Fruit fly (Drosophila melanogaster) whole organism, embryonic: ENCODE measurements around the gene CG14515.

Experiments
- CG10654 ChIP-seq: fragments of 200-800 bp; sonication (Bioruptor generic); optimal IDR thresholded peaks from 2 replicates; lab custom pipeline; 2016; ENCODE audit warnings: missing biosample characterization, missing genetic modification characterization
- CG11696 ChIP-seq: fragments of 200-800 bp; sonication (Bioruptor generic); IDR thresholded peaks from 2 replicates; pipeline ENCODE4 v1.3.6; 2022; ENCODE audit warnings: missing biosample characterization, missing genetic modification characterization
- CG13287 ChIP-seq: fragments of 200-800 bp; sonication (Bioruptor generic); IDR thresholded peaks from 2 replicates; pipeline ENCODE4 v1.3.6; 2022; ENCODE audit warnings: missing biosample characterization, missing genetic modification characterization; ENCODE audit not compliant: partially characterized antibody
- CG13624 ChIP-seq: fragments of 200-800 bp; sonication (Bioruptor generic); optimal IDR thresholded peaks from 2 replicates; lab custom pipeline; 2016; ENCODE audit warnings: missing biosample characterization, missing genetic modification characterization
- CG13775 ChIP-seq: fragments of 200-800 bp; sonication (Bioruptor generic); optimal IDR thresholded peaks from 3 replicates; lab custom pipeline; 2017; ENCODE audit warnings: missing biosample characterization, mild to moderate bottlenecking, missing genetic modification characterization
- CG15514 ChIP-seq: fragments of 200-800 bp; sonication (Bioruptor generic); optimal IDR thresholded peaks from 3 replicates; lab custom pipeline; 2017; ENCODE audit warnings: missing biosample characterization, missing genetic modification characterization, mild to moderate bottlenecking, moderate library complexity, missing genetic modification reagents
- CG16863 ChIP-seq: fragments of 200-800 bp; sonication (Bioruptor generic); optimal IDR thresholded peaks from 3 replicates; lab custom pipeline; 2016; ENCODE audit warnings: missing biosample characterization, missing genetic modification characterization
- CG1792 ChIP-seq: fragments of 200-800 bp; sonication (Bioruptor generic); optimal IDR thresholded peaks from 2 replicates; lab custom pipeline; 2016; ENCODE audit warnings: missing biosample characterization, missing genetic modification characterization
- CG18619 ChIP-seq: fragments of 200-800 bp; sonication (Bioruptor generic); optimal IDR thresholded peaks from 3 replicates; lab custom pipeline; 2017; ENCODE audit warnings: missing biosample characterization, mild to moderate bottlenecking, missing genetic modification characterization
- CG2116 ChIP-seq: fragments of 200-800 bp; sonication (Bioruptor generic); optimal IDR thresholded peaks from 3 replicates; lab custom pipeline; 2018; ENCODE audit warnings: missing biosample characterization, mild to moderate bottlenecking, missing genetic modification characterization
- CG2129 ChIP-seq: fragments of 200-800 bp; sonication (Bioruptor generic); IDR thresholded peaks from 2 replicates; pipeline ENCODE4 v1.3.6; 2022; ENCODE audit warnings: missing biosample characterization, missing genetic modification characterization; ENCODE audit not compliant: partially characterized antibody
- CG2202 ChIP-seq: fragments of 200-800 bp; sonication (Bioruptor generic); optimal IDR thresholded peaks from 2 replicates; lab custom pipeline; 2018; ENCODE audit warnings: missing biosample characterization, mild to moderate bottlenecking, missing genetic modification characterization
- CG2678 ChIP-seq: fragments of 200-800 bp; sonication (Bioruptor generic); optimal IDR thresholded peaks from 3 replicates; lab custom pipeline; 2019; ENCODE audit warnings: missing biosample characterization, mild to moderate bottlenecking, missing genetic modification characterization, moderate library complexity
- CG31365 ChIP-seq: fragments of 200-800 bp; sonication (Bioruptor generic); optimal IDR thresholded peaks from 2 replicates; lab custom pipeline; 2018; ENCODE audit warnings: missing biosample characterization, mild to moderate bottlenecking, missing genetic modification characterization
- CG33213 ChIP-seq: fragments of 200-800 bp; sonication (Bioruptor generic); optimal IDR thresholded peaks from 3 replicates; lab custom pipeline; 2016; ENCODE audit warnings: missing biosample characterization, missing genetic modification characterization
- CG3726 ChIP-seq: fragments of 200-800 bp; sonication (Bioruptor generic); IDR thresholded peaks from 3 replicates; pipeline ENCODE4, ENCODE4 v1.3.6; 2022; ENCODE audit warnings: missing biosample characterization, missing genetic modification characterization
- CG4360 ChIP-seq: fragments of 200-800 bp; sonication (Bioruptor generic); IDR thresholded peaks from 2 replicates; pipeline ENCODE4 v1.3.6; 2022; ENCODE audit warnings: missing biosample characterization, missing genetic modification characterization
- CG7357 ChIP-seq: fragments of 200-800 bp; sonication (Bioruptor generic); IDR thresholded peaks from 3 replicates; pipeline ENCODE4 v1.3.6; 2022; ENCODE audit warnings: missing biosample characterization, missing genetic modification characterization
- CG8089 ChIP-seq: fragments of 200-800 bp; sonication (Bioruptor generic); optimal IDR thresholded peaks from 3 replicates; lab custom pipeline; 2016; ENCODE audit warnings: missing biosample characterization, missing genetic modification characterization
- CoRest ChIP-seq: fragments of 200-800 bp; sonication (Bioruptor generic); optimal IDR thresholded peaks from 3 replicates; lab custom pipeline; 2018; ENCODE audit warnings: missing biosample characterization, mild to moderate bottlenecking, missing genetic modification characterization, moderate library complexity
- Dad ChIP-seq: fragments of 200-800 bp; sonication (Bioruptor generic); optimal IDR thresholded peaks from 3 replicates; lab custom pipeline; 2016; ENCODE audit warnings: missing biosample characterization, missing genetic modification characterization
- Dip2 ChIP-seq: fragments of 200-800 bp; sonication (Bioruptor generic); IDR thresholded peaks from 2 replicates; pipeline ENCODE4 v1.3.6; 2022; ENCODE audit warnings: missing biosample characterization, missing genetic modification characterization
- Dip3 ChIP-seq: fragments of 200-800 bp; sonication (Bioruptor generic); optimal IDR thresholded peaks from 3 replicates; lab custom pipeline; 2016; ENCODE audit warnings: missing biosample characterization, missing genetic modification characterization
- Fer2 ChIP-seq: fragments of 200-800 bp; sonication (Bioruptor generic); optimal IDR thresholded peaks from 2 replicates; lab custom pipeline; 2018; ENCODE audit warnings: missing biosample characterization, mild to moderate bottlenecking, missing genetic modification characterization, moderate library complexity
- HHEX ChIP-seq: fragments of 200-800 bp; sonication (Bioruptor generic); optimal IDR thresholded peaks from 3 replicates; lab custom pipeline; 2017; ENCODE audit warnings: missing biosample characterization, mild to moderate bottlenecking, missing genetic modification characterization, missing genetic modification reagents
- HLHmδ ChIP-seq: fragments of 200-800 bp; sonication (Bioruptor generic); optimal IDR thresholded peaks from 2 replicates; lab custom pipeline; 2018; ENCODE audit warnings: missing biosample characterization, mild to moderate bottlenecking, missing genetic modification characterization, moderate library complexity
- HmgZ ChIP-seq: fragments of 200-800 bp; sonication (Bioruptor generic); optimal IDR thresholded peaks from 2 replicates; lab custom pipeline; 2018; ENCODE audit warnings: missing biosample characterization, mild to moderate bottlenecking, missing genetic modification characterization
- Hmx ChIP-seq: fragments of 200-800 bp; sonication (Bioruptor generic); optimal IDR thresholded peaks from 2 replicates; lab custom pipeline; 2016; ENCODE audit warnings: missing biosample characterization, missing genetic modification characterization
- Hr51 ChIP-seq, 2 experiments: fragments of 200-800 bp; sonication (Bioruptor generic); optimal IDR thresholded peaks; 2 replicates in 1 of 2; 3 replicates in 1 of 2; lab custom pipeline; 2016 to 2018; ENCODE audit warnings: missing biosample characterization in 2 of 2, missing genetic modification characterization in 2 of 2, mild to moderate bottlenecking in 1 of 2, moderate library complexity in 1 of 2
- Lim3 ChIP-seq: fragments of 200-800 bp; sonication (Bioruptor generic); IDR thresholded peaks from 2 replicates; pipeline ENCODE4 v1.3.6; 2022; ENCODE audit warnings: missing biosample characterization, missing genetic modification characterization
- MESR4 ChIP-seq: fragments of 200-800 bp; sonication (Bioruptor generic); optimal IDR thresholded peaks from 2 replicates; lab custom pipeline; 2018; ENCODE audit warnings: missing biosample characterization, mild to moderate bottlenecking, missing genetic modification characterization, moderate library complexity
- Opbp ChIP-seq: fragments of 200-800 bp; sonication (Bioruptor generic); IDR thresholded peaks from 3 replicates; pipeline ENCODE4 v1.3.6; 2022; ENCODE audit warnings: missing biosample characterization, missing genetic modification characterization; ENCODE audit not compliant: partially characterized antibody
- Poxn ChIP-seq: fragments of 200-800 bp; sonication (Bioruptor generic); IDR thresholded peaks from 2 replicates; pipeline ENCODE4 v1.3.6; 2022; ENCODE audit warnings: missing biosample characterization, missing genetic modification characterization
- Ravus ChIP-seq: fragments of 200-800 bp; sonication (Bioruptor generic); IDR thresholded peaks from 2 replicates; pipeline ENCODE4 v1.3.6; 2022; ENCODE audit warnings: missing biosample characterization, missing genetic modification characterization
- Rfx ChIP-seq: fragments of 200-800 bp; sonication (Bioruptor generic); IDR thresholded peaks from 2 replicates; pipeline ENCODE4 v1.3.6; 2022; ENCODE audit warnings: missing biosample characterization, missing genetic modification characterization
- Sin3A ChIP-seq: fragments of >200 bp; optimal IDR thresholded peaks from 2 replicates; lab custom pipeline; 2018
- Usf ChIP-seq: fragments of 200-800 bp; sonication (Bioruptor generic); optimal IDR thresholded peaks from 2 replicates; lab custom pipeline; 2017; ENCODE audit warnings: missing genotype, missing biosample characterization, missing genetic modification characterization
- btn ChIP-seq: fragments of 200-800 bp; sonication (Bioruptor generic); optimal IDR thresholded peaks from 2 replicates; lab custom pipeline; 2016; ENCODE audit warnings: missing biosample characterization, missing genetic modification characterization
- cato ChIP-seq: fragments of 200-800 bp; sonication (Bioruptor generic); optimal IDR thresholded peaks from 2 replicates; lab custom pipeline; 2016; ENCODE audit warnings: missing biosample characterization, missing genetic modification characterization, borderline replicate concordance
- crc ChIP-seq: fragments of 200-800 bp; sonication (Bioruptor generic); optimal IDR thresholded peaks from 2 replicates; lab custom pipeline; 2016; ENCODE audit warnings: missing biosample characterization, missing genetic modification characterization
- disco-r ChIP-seq: fragments of 200-800 bp; sonication (Bioruptor generic); optimal IDR thresholded peaks from 2 replicates; lab custom pipeline; 2016; ENCODE audit warnings: missing biosample characterization, missing genetic modification characterization
- eyg ChIP-seq: fragments of 200-800 bp; sonication (Bioruptor generic); optimal IDR thresholded peaks from 3 replicates; lab custom pipeline; 2016; ENCODE audit warnings: missing biosample characterization, missing genetic modification characterization
- fu2 ChIP-seq: fragments of 200-800 bp; sonication (Bioruptor generic); optimal IDR thresholded peaks from 2 replicates; lab custom pipeline; 2016; ENCODE audit warnings: missing biosample characterization, missing genetic modification characterization
- hth ChIP-seq: fragments of >200 bp; optimal IDR thresholded peaks from 2 replicates; lab custom pipeline; 2017; ENCODE audit warnings: inconsistent platforms
- jumu ChIP-seq: fragments of 200-800 bp; sonication (Bioruptor generic); optimal IDR thresholded peaks from 3 replicates; lab custom pipeline; 2016; ENCODE audit warnings: missing biosample characterization, missing genetic modification characterization
- lmd ChIP-seq: fragments of 200-800 bp; sonication (Bioruptor generic); IDR thresholded peaks from 2 replicates; pipeline ENCODE4 v1.3.6; 2022; ENCODE audit warnings: missing biosample characterization, missing genetic modification characterization
- peb ChIP-seq: fragments of 200-800 bp; sonication (Bioruptor generic); IDR thresholded peaks from 2 replicates; pipeline ENCODE4 v1.3.6; 2022; ENCODE audit warnings: missing biosample characterization, missing genetic modification characterization
- sim ChIP-seq: fragments of 200-800 bp; sonication (Bioruptor generic); IDR thresholded peaks from 2 replicates; pipeline ENCODE4 v1.3.6; 2022; ENCODE audit warnings: missing biosample characterization, missing genetic modification characterization
- sug ChIP-seq: fragments of 200-800 bp; optimal IDR thresholded peaks from 2 replicates; lab custom pipeline; 2019; ENCODE audit warnings: missing biosample characterization, mild to moderate bottlenecking, missing genetic modification characterization, moderate library complexity
- tll ChIP-seq, 2 experiments: fragments of 200-800 bp in 1 of 2; fragments of >200 bp in 1 of 2; sonication (Bioruptor generic) in 1 of 2; optimal IDR thresholded peaks; 2 replicates each; lab custom pipeline; 2017 to 2019; ENCODE audit warnings: missing biosample characterization in 2 of 2, missing genetic modification characterization in 2 of 2, mild to moderate bottlenecking in 1 of 2, moderate library complexity in 1 of 2
- ttk ChIP-seq: fragments of 200-800 bp; sonication (Bioruptor generic); IDR thresholded peaks from 2 replicates; pipeline ENCODE4 v2.1.2; 2022; ENCODE audit warnings: missing biosample characterization, missing genetic modification characterization

Gene CG14515

dm6 chr3R:29210542-29211393 lies 13.4 kb downstream of the CG14515 start (continued):
- TF ChIP-seq CG8089 (GFP tag; lab: Kevin White, UChicago) (no peak), sim (no peak), Dip3 (no peak), fu2 (GFP tag; lab: Kevin White, UChicago) (no peak), peb (GFP tag; lab: Robert Waterston, UW) (no peak), CG11696 (GFP tag; lab: Robert Waterston, UW) (no peak), HLHmδ (no peak), Dad (GFP tag; lab: Kevin White, UChicago) (no peak), Lim3 (GFP tag; lab: Robert Waterston, UW) (no peak), MESR4 (GFP tag; lab: Kevin White, UChicago) (no peak), sug (tag; lab: Kevin White, UChicago) (no peak), disco-r (GFP tag; lab: Kevin White, UChicago) (no peak), CG15514 (GFP tag; lab: Kevin White, UChicago) (no peak), Fer2 (tag; lab: Kevin White, UChicago) (no peak), CG33213 (GFP tag; lab: Kevin White, UChicago) (no peak), CG3726 (GFP tag; lab: Robert Waterston, UW) (no peak), Poxn (GFP tag; lab: Robert Waterston, UW) (no peak), CoRest (tag; lab: Kevin White, UChicago) (peak; percentile 37), Dip2 (no peak), jumu (no peak), eyg (GFP tag; lab: Kevin White, UChicago) (no peak), lmd (GFP tag; lab: Robert Waterston, UW) (no peak), CG7357 (GFP tag; lab: Robert Waterston, UW) (no peak), Usf (GFP tag; lab: Kevin White, UChicago) (peak; percentile 4), Hmx (no peak), Ravus (GFP tag; lab: Robert Waterston, UW) (no peak), hth (lab: Kevin White, UChicago) (no peak), CG2129 (no peak), CG2116 (no peak), CG16863 (GFP tag; lab: Kevin White, UChicago) (no peak), CG13775 (GFP tag; lab: Kevin White, UChicago) (no peak), CG4360 (GFP tag; lab: Robert Waterston, UW) (no peak), CG31365 (tag; lab: Kevin White, UChicago) (no peak), btn (GFP tag; lab: Kevin White, UChicago) (no peak), crc (GFP tag; lab: Kevin White, UChicago) (no peak), CG13624 (no peak), HmgZ (tag; lab: Kevin White, UChicago) (no peak), CG2202 (tag; lab: Kevin White, UChicago) (no peak), CG13287 (GFP tag; lab: Robert Waterston, UW) (no peak), cato (GFP tag; lab: Kevin White, UChicago) (no peak), Hr51 (GFP tag; optimal IDR thresholded peaks at IDR 0.05; lab: Kevin White, UChicago) (no peak), CG10654 (no peak), Sin3A (lab: Kevin White, UChicago) (no peak), Opbp (GFP tag; lab: Robert Waterston, UW) (no peak), CG2678 (no peak), CG18619 (GFP tag; lab: Kevin White, UChicago) (no peak), Rfx (GFP tag; lab: Robert Waterston, UW) (no peak), HHEX (GFP tag; lab: Kevin White, UChicago) (no peak), ttk (GFP tag; lab: Robert Waterston, UW) (no peak), CG1792 (GFP tag; lab: Kevin White, UChicago) (no peak), tll (GFP tag; optimal IDR thresholded peaks at IDR 0.05; lab: Kevin White, UChicago) (no peak)
